Fruit fly (Drosophila melanogaster) whole organism, pupa: Measurements from ENCODE around the gene CG11970.

Experiments
- CG10348 ChIP-seq: fragments of 200-800 bp; sonication (Bioruptor generic); IDR thresholded peaks from 2 replicates; pipeline ENCODE4 v1.3.6; 2022; ENCODE audit warnings: missing biosample characterization, missing genetic modification characterization
- CG9948 ChIP-seq: fragments of 200-800 bp; sonication (Bioruptor generic); optimal IDR thresholded peaks from 2 replicates; lab custom pipeline; 2018; ENCODE audit warnings: missing biosample characterization, mild to moderate bottlenecking, missing genetic modification characterization, moderate library complexity
- Ets98B ChIP-seq: fragments of 200-800 bp; sonication (Bioruptor generic); IDR thresholded peaks from 2 replicates; pipeline ENCODE4 v1.3.6; 2022; ENCODE audit warnings: missing biosample characterization, missing genetic modification characterization
- Pif1A ChIP-seq: fragments of 200-800 bp; sonication (Bioruptor generic); optimal IDR thresholded peaks from 3 replicates; lab custom pipeline; 2016; ENCODE audit warnings: missing biosample characterization, missing genetic modification characterization
- Pif1B ChIP-seq: fragments of 200-800 bp; sonication (Bioruptor generic); optimal IDR thresholded peaks from 3 replicates; lab custom pipeline; 2016; ENCODE audit warnings: missing biosample characterization, missing genetic modification characterization
- Snoo ChIP-seq: fragments of 200-800 bp; sonication (Bioruptor generic); optimal IDR thresholded peaks from 3 replicates; lab custom pipeline; 2017; ENCODE audit warnings: missing biosample characterization, mild to moderate bottlenecking, missing genetic modification characterization, inconsistent platforms
- rn ChIP-seq: fragments of 200-800 bp; sonication (Bioruptor generic); IDR thresholded peaks from 2 replicates; pipeline ENCODE4 v1.3.6; 2022; ENCODE audit warnings: missing biosample characterization, missing genetic modification characterization

dm6 chr3R:9019689-9020138 lies 35.2 kb downstream of the CG11970 start, which contains the start of gene tgo:
- TF ChIP-seq Snoo (tag; lab: Kevin White, UChicago) (no peak), rn (GFP tag; lab: Robert Waterston, UW) (no peak), Pif1A (GFP tag; lab: Kevin White, UChicago) (no peak), CG10348 (GFP tag; lab: Robert Waterston, UW) (no peak), Pif1B (GFP tag; lab: Kevin White, UChicago) (no peak), Ets98B (GFP tag; lab: Robert Waterston, UW) (no peak), CG9948 (tag; lab: Kevin White, UChicago) (no peak)
